Fruit fly (Drosophila melanogaster): Measurements from ENCODE around the gene CG17776.
A peak's percentile ranks its signal among the peaks of the same experiment; 100 is the strongest.

CG17776 gene

dm6 chrX:2134965-2135758, 49.4 kb upstream of the CG17776 start (continued):
- TF ChIP-seq hkb (optimal IDR thresholded peaks at IDR 0.05) (no peak), hkb (GFP tag; IDR thresholded peaks at IDR 0.05) (peak; percentile 92), Atf3 (GFP tag; optimal IDR thresholded peaks at IDR 0.05) (peak; percentile 71), trh (GFP tag; optimal IDR thresholded peaks at IDR 0.05) (peak; percentile 54), CG17186 (GFP tag; optimal IDR thresholded peaks at IDR 0.05) (peak; percentile 24), Hmx (GFP tag; optimal IDR thresholded peaks at IDR 0.05) (peak; percentile 76), Kr (GFP tag; optimal IDR thresholded peaks at IDR 0.05) (peak; percentile 34), CG1792 (GFP tag; optimal IDR thresholded peaks at IDR 0.05) (peak; percentile 79), gt (GFP tag; IDR thresholded peaks at IDR 0.05) (no peak), eyg (GFP tag; optimal IDR thresholded peaks at IDR 0.05) (peak; percentile 70), PHDP (tag; optimal IDR thresholded peaks at IDR 0.05) (peak; percentile 94), CG3065 (GFP tag; optimal IDR thresholded peaks at IDR 0.05) (peak; percentile 43), maf-S (GFP tag; optimal IDR thresholded peaks at IDR 0.05) (peak; percentile 76), Med (GFP tag) (peak; percentile 97), Ravus (GFP tag; IDR thresholded peaks at IDR 0.05) (peak; percentile 33), NK7.1 (GFP tag; optimal IDR thresholded peaks at IDR 0.05) (peak; percentile 78), HmgD (GFP tag; optimal IDR thresholded peaks at IDR 0.05) (no peak), CG4820 (GFP tag; optimal IDR thresholded peaks at IDR 0.05) (peak; percentile 81), CG9876 (GFP tag; optimal IDR thresholded peaks at IDR 0.05) (peak; percentile 32), Hsf (GFP tag; optimal IDR thresholded peaks at IDR 0.05) (peak; percentile 86), crp (GFP tag; optimal IDR thresholded peaks at IDR 0.05) (peak in 1 of 2 experiments; percentile 45), Sry-β (GFP tag; optimal IDR thresholded peaks at IDR 0.05) (peak; percentile 40), ac (GFP tag; optimal IDR thresholded peaks at IDR 0.05) (peak; percentile 77), CG17359 (tag; optimal IDR thresholded peaks at IDR 0.05) (peak; percentile 90), sc (optimal IDR thresholded peaks at IDR 0.05) (no peak), sc (GFP tag; optimal IDR thresholded peaks at IDR 0.05) (peak; percentile 71), CG12744 (GFP tag; optimal IDR thresholded peaks at IDR 0.05) (peak; percentile 79), CG2202 (tag; optimal IDR thresholded peaks at IDR 0.05) (peak; percentile 83), trem (tag; optimal IDR thresholded peaks at IDR 0.05) (peak; percentile 81), sens-2 (GFP tag; IDR thresholded peaks at IDR 0.05) (peak; percentile 78), Hr51 (GFP tag; optimal IDR thresholded peaks at IDR 0.05) (peak; percentile 65 to 92), h (optimal IDR thresholded peaks at IDR 0.05) (no peak), Usf (GFP tag; optimal IDR thresholded peaks at IDR 0.05) (peak; percentile 74), CG10267 (tag; optimal IDR thresholded peaks at IDR 0.05) (peak; percentile 86), gsb-n (tag; optimal IDR thresholded peaks at IDR 0.05) (peak; percentile 88), CG30020 (tag; optimal IDR thresholded peaks at IDR 0.05) (peak; percentile 64), H15 (GFP tag; IDR thresholded peaks at IDR 0.05) (peak; percentile 72; the same call in 2 of the 3 replicates), schlank (tag; optimal IDR thresholded peaks at IDR 0.05) (peak; percentile 79), stc (GFP tag; IDR thresholded peaks at IDR 0.05) (peak; percentile 79), CG4854 (GFP tag; optimal IDR thresholded peaks at IDR 0.05) (peak; percentile 73), ase (GFP tag; IDR thresholded peaks at IDR 0.05) (peak; percentile 76), CG9437 (GFP tag; optimal IDR thresholded peaks at IDR 0.05) (peak; percentile 78), CG10565 (GFP tag; optimal IDR thresholded peaks at IDR 0.05) (no peak), CG14014 (GFP tag; IDR thresholded peaks at IDR 0.05) (peak; percentile 84), pho (GFP tag; optimal IDR thresholded peaks at IDR 0.05) (peak; percentile 77), Oaz (GFP tag; IDR thresholded peaks at IDR 0.05) (peak; percentile 76), org-1 (GFP tag; optimal IDR thresholded peaks at IDR 0.05) (peak; percentile 85), ATbp (GFP tag; optimal IDR thresholded peaks at IDR 0.05) (peak; percentile 76), tgo (GFP tag; IDR thresholded peaks at IDR 0.05) (peak; percentile 87), fd64A (GFP tag; optimal IDR thresholded peaks at IDR 0.05) (peak; percentile 75), CkIIα-i1 (GFP tag; IDR thresholded peaks at IDR 0.05) (no peak)
